Worm (Caenorhabditis elegans): ENCODE results near the gene Y37D8A.19.

- TF ChIP-seq W03F9.2 (tag; optimal IDR thresholded peaks at IDR 0.05): no peak
- no peak for TF ChIP-seq dao-5 (tag; optimal IDR thresholded peaks at IDR 0.05)
- no peak for TF ChIP-seq him-1 (tag; optimal IDR thresholded peaks at IDR 0.05)
These were observed 21.9 kb downstream of the Y37D8A.19 start, which contains the start of gene Y39E4A.1 for ce11 chrIII:12951362-12952228.

All from whole organism, L4/young adult.